Worm (Caenorhabditis elegans): Measurements from ENCODE around the gene nhr-71.

DNA sequence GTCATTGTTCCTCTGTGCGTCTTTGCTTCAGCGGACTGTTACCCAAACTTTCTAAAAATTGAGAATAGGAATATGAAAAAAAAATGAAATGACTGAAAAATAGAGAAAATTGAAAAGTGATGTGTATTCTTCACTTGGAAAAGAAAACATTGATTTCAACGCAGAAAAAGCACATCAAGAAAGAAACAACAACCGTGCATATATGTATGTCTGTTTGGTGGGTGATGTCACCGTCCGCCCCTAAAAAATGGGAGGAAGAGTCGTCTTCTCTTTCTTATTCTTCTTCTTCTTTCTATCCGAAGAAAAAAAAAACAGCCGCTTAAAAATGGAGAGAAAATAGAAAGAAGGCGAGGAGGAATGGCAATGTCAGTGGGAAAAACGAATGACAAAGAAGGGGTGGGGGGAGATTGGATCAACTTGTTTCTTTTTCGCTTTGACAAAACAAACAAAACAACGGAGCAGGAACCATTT, 23.4 kb downstream of the nhr-71 start, which contains the start of gene nkb-3:
- TF ChIP-seq gei-17 (GFP tag; optimal IDR thresholded peaks at IDR 0.05): no peak
- no peak for TF ChIP-seq die-1 (tag; optimal IDR thresholded peaks at IDR 0.05)
- no peak for TF ChIP-seq zim-3 (tag; optimal IDR thresholded peaks at IDR 0.05)
- TF ChIP-seq egrh-3 (GFP tag; IDR thresholded peaks at IDR 0.05): no peak
- no peak for TF ChIP-seq repo-1 (tag; optimal IDR thresholded peaks at IDR 0.05)
- TF ChIP-seq akir-1 (GFP tag; optimal IDR thresholded peaks at IDR 0.05): no peak

Data from whole organism, young adult.